Worm (Caenorhabditis elegans) whole organism, late embryonic: ENCODE data around the gene unc-49.

ENCODE experiments used
- ama-1 ChIP-seq: fragments of 150-350 bp; optimal IDR thresholded peaks from 2 replicates; lab custom pipeline; 2014
- ets-4 ChIP-seq: sonication (generic microtip); optimal IDR thresholded peaks from 2 replicates; lab custom pipeline; 2016; ENCODE audit warnings: missing genetic modification characterization, missing compliant biosample characterization
- mec-3 ChIP-seq: sonication (generic microtip); optimal IDR thresholded peaks from 2 replicates; lab custom pipeline; 2016; ENCODE audit warnings: borderline replicate concordance, missing genetic modification characterization, missing compliant biosample characterization
- nhr-11 ChIP-seq: fragments of 150-350 bp; optimal IDR thresholded peaks from 2 replicates; lab custom pipeline; 2014; ENCODE audit warnings: missing biosample characterization, missing genetic modification characterization
- nhr-232 ChIP-seq: sonication (generic microtip); optimal IDR thresholded peaks from 2 replicates; lab custom pipeline; 2016; ENCODE audit warnings: missing genetic modification characterization, missing compliant biosample characterization
- pqm-1 ChIP-seq: sonication (generic microtip); optimal IDR thresholded peaks from 2 replicates; lab custom pipeline; 2016; ENCODE audit warnings: missing genetic modification characterization, missing compliant biosample characterization
- sox-4 ChIP-seq: sonication (generic microtip); optimal IDR thresholded peaks from 2 replicates; lab custom pipeline; 2017; ENCODE audit warnings: mild to moderate bottlenecking, missing genetic modification characterization, inconsistent platforms, missing compliant biosample characterization

DNA sequence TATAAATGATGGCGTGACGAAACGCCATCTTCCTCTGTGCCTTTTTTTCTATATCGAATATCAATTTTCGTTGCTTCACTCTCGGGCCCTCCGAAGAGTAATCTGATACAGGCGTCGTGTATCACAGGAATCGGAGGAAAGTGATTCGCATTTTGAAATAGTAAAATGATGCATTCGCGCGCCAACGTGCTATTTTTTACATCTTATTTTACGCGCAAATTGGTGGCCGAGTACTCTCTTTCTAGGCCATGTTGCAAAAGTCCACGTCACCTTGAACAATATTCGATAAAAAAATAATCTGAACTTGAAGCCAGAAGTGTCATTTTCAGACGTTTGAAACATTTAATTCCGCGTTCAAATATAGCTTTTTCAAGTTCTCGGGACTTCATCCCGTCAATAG, 947 bp upstream of the unc-49 start:
- TF ChIP-seq nhr-232 (tag; lab: Kevin White, UChicago): no peak
- no peak for TF ChIP-seq pqm-1 (tag; lab: Kevin White, UChicago)
- TF ChIP-seq nhr-11 (tag; lab: Kevin White, UChicago): no peak
- TF ChIP-seq sox-4 (tag; lab: Kevin White, UChicago): no peak
- TF ChIP-seq mec-3 (tag; lab: Kevin White, UChicago): no peak
- no peak for TF ChIP-seq ama-1 (lab: Kevin White, UChicago)
- no peak for TF ChIP-seq ets-4 (tag; lab: Kevin White, UChicago)
